Fruit fly (Drosophila melanogaster) Kc167 (cell line): ENCODE data around the gene Hr78.

ENCODE experiments used
- insv ChIP-seq: fragments of >200 bp; optimal IDR thresholded peaks from 3 replicates; lab custom pipeline; 2018; ENCODE audit warnings: missing external identifiers
- psq ChIP-seq: fragments of >200 bp; optimal IDR thresholded peaks from 2 replicates; lab custom pipeline; 2017; ENCODE audit warnings: missing external identifiers
- ttk ChIP-seq: sonication (Bioruptor generic); optimal IDR thresholded peaks from 2 replicates; lab custom pipeline; 2017; ENCODE audit warnings: missing external identifiers

DNA sequence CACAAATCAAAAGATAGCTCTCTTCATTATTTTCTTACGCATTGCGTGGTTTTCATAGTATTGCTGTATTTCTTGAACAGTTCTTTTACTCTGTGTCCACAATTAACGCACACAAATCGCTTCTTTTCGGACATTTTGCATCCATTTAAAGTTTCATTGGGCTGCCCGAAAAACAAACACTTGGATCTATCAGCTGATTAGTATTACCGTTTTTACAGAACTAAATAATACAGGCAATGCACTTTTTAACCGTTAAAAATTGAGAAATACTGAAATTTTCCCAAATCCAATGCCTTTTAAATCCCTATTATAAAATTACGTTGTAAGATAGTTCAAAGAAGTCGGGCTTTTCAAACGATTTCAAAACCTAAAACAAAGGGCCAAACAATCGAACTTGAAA lies 31.8 kb upstream of the Hr78 start, which contains the start of gene Arv1:
- TF ChIP-seq insv (lab: Kevin White, UChicago): no peak
- TF ChIP-seq psq (lab: Kevin White, UChicago): no peak
- no peak for TF ChIP-seq ttk (lab: Kevin White, UChicago)
